Worm (Caenorhabditis elegans) whole organism, L4 larva: Measurements from ENCODE around the gene C17F4.2.
A peak's percentile ranks its signal among the peaks of the same experiment; 100 is the strongest.

ENCODE experiments used
- D1046.2 ChIP-seq: fragments of 200-800 bp; sonication (Bioruptor generic); IDR thresholded peaks from 2 replicates; pipeline ENCODE4 v1.3.6; 2022; ENCODE audit warnings: missing genetic modification characterization, missing compliant biosample characterization
- F26F4.8 ChIP-seq: fragments of 200-800 bp; sonication (Bioruptor generic); conservative IDR thresholded peaks from 2 replicates; pipeline ENCODE4 v1.3.6; 2022; ENCODE audit warnings: missing genetic modification characterization, missing compliant biosample characterization
- F37D6.2 ChIP-seq: sonication (generic microtip); optimal IDR thresholded peaks from 2 replicates; lab custom pipeline; 2016; ENCODE audit warnings: mild to moderate bottlenecking, missing genetic modification characterization, missing compliant biosample characterization
- R02D3.7 ChIP-seq: fragments of 150-350 bp; sonication (generic microtip); optimal IDR thresholded peaks from 3 replicates; lab custom pipeline; 2014; ENCODE audit warnings: missing biosample characterization, missing genetic modification characterization
- Y48G9A.11 ChIP-seq: fragments of 200-800 bp; sonication (Bioruptor generic); IDR thresholded peaks from 2 replicates; pipeline ENCODE4 v1.3.6; 2022; ENCODE audit warnings: missing genetic modification reagents, missing genetic modification characterization, missing compliant biosample characterization
- Y5F2A.4 ChIP-seq: fragments of 200-800 bp; sonication (Bioruptor generic); optimal IDR thresholded peaks from 2 replicates; lab custom pipeline; 2018; ENCODE audit warnings: mild to moderate bottlenecking, missing genetic modification characterization, missing compliant biosample characterization
- aha-1 ChIP-seq: fragments of 150-350 bp; peaks from one replicate; lab custom pipeline; 2014; ENCODE audit warnings: missing biosample characterization, missing genetic modification characterization
- arid-1 ChIP-seq: fragments of 200-800 bp; sonication (Bioruptor generic); conservative IDR thresholded peaks from 2 replicates; pipeline ENCODE4 v1.3.6; 2022; ENCODE audit warnings: missing genetic modification reagents, missing genetic modification characterization, missing compliant biosample characterization
- ceh-20 ChIP-seq: fragments of 200-800 bp; sonication (Bioruptor generic); IDR thresholded peaks from 2 replicates; pipeline ENCODE4 v1.3.6; 2022; ENCODE audit warnings: missing genetic modification reagents, missing genetic modification characterization, missing compliant biosample characterization
- ceh-28 ChIP-seq: fragments of 150-350 bp; optimal IDR thresholded peaks from 2 replicates; lab custom pipeline; 2014; ENCODE audit warnings: missing biosample characterization, missing genetic modification reagents, missing genetic modification characterization
- ceh-62 ChIP-seq: sonication (generic microtip); optimal IDR thresholded peaks from 2 replicates; lab custom pipeline; 2017; ENCODE audit warnings: missing biosample characterization, missing genetic modification characterization
- ceh-82 ChIP-seq: sonication (generic microtip); optimal IDR thresholded peaks from 2 replicates; lab custom pipeline; 2017; ENCODE audit warnings: missing biosample characterization, missing genetic modification characterization
- cey-2 ChIP-seq: sonication (generic microtip); optimal IDR thresholded peaks from 3 replicates; lab custom pipeline; 2017; ENCODE audit warnings: missing genetic modification characterization, mild to moderate bottlenecking, missing compliant biosample characterization, antibody characterized with exemption, borderline replicate concordance; ENCODE audit not compliant: insufficient read depth
- ctbp-1 ChIP-seq: fragments of 200-800 bp; sonication (Bioruptor generic); IDR thresholded peaks from 2 replicates; pipeline ENCODE4 v1.3.6; 2022; ENCODE audit warnings: missing genetic modification reagents, missing genetic modification characterization, missing compliant biosample characterization
- dmd-9 ChIP-seq: fragments of 200-800 bp; sonication (Bioruptor generic); IDR thresholded peaks from 2 replicates; pipeline ENCODE4 v1.3.6; 2022; ENCODE audit warnings: missing genetic modification reagents, missing genetic modification characterization, missing compliant biosample characterization
- duxl-1 ChIP-seq: sonication (generic microtip); optimal IDR thresholded peaks from 2 replicates; lab custom pipeline; 2016; ENCODE audit warnings: mild to moderate bottlenecking, missing genetic modification characterization, moderate library complexity, missing compliant biosample characterization; ENCODE audit not compliant: poor library complexity
- hif-1 ChIP-seq, 2 experiments: sonication (generic microtip); optimal IDR thresholded peaks; 2 replicates each; lab custom pipeline; 2016 to 2017; ENCODE audit warnings: missing compliant biosample characterization in 2 of 2, missing genetic modification characterization in 2 of 2, missing genetic modification reagents in 2 of 2, missing genotype in 2 of 2, mild to moderate bottlenecking in 1 of 2
- madf-9 ChIP-seq: fragments of 200-800 bp; sonication (Bioruptor generic); conservative IDR thresholded peaks from 2 replicates; pipeline ENCODE4 v1.3.6; 2022; ENCODE audit warnings: missing genetic modification reagents, missing genetic modification characterization, missing compliant biosample characterization
- mxl-2 ChIP-seq: fragments of 200-800 bp; sonication (Bioruptor generic); conservative IDR thresholded peaks from 2 replicates; pipeline ENCODE4 v1.3.6; 2022; ENCODE audit warnings: missing genetic modification reagents, missing genetic modification characterization, missing compliant biosample characterization
- nhr-102 ChIP-seq: sonication (generic microtip); optimal IDR thresholded peaks from 2 replicates; lab custom pipeline; 2016; ENCODE audit warnings: mild to moderate bottlenecking, missing genetic modification characterization, moderate library complexity, missing compliant biosample characterization
- nhr-25 ChIP-seq: sonication (generic microtip); optimal IDR thresholded peaks from 2 replicates; lab custom pipeline; 2017; ENCODE audit warnings: missing genetic modification characterization, mild to moderate bottlenecking, missing compliant biosample characterization, antibody characterized with exemption, moderate library complexity, borderline replicate concordance; ENCODE audit not compliant: insufficient read depth
- nhr-48 ChIP-seq: sonication (generic microtip); optimal IDR thresholded peaks from 2 replicates; lab custom pipeline; 2016; ENCODE audit warnings: mild to moderate bottlenecking, missing genetic modification characterization, missing compliant biosample characterization
- nhr-6 ChIP-seq: fragments of 150-350 bp; optimal IDR thresholded peaks from 2 replicates; lab custom pipeline; 2014; ENCODE audit warnings: missing biosample characterization, missing genetic modification characterization
- pha-4 ChIP-seq, 2 experiments: fragments of 150-350 bp in 1 of 2; fragments of 200-800 bp in 1 of 2; sonication (Bioruptor generic) in 1 of 2; IDR thresholded peaks in 1 of 2; optimal IDR thresholded peaks in 1 of 2; 2 replicates each; pipeline versions ENCODE4 v1.3.6 to Lab custom; 2014 to 2022; ENCODE audit warnings: missing genetic modification characterization in 2 of 2, missing genetic modification reagents in 2 of 2, missing biosample characterization in 1 of 2, missing compliant biosample characterization in 1 of 2
- rbr-2 ChIP-seq: sonication (generic microtip); optimal IDR thresholded peaks from 2 replicates; lab custom pipeline; 2016; ENCODE audit warnings: missing genotype, missing genetic modification characterization, missing compliant biosample characterization
- sdz-12 ChIP-seq: fragments of 200-800 bp; sonication (Bioruptor generic); optimal IDR thresholded peaks from 2 replicates; lab custom pipeline; 2018; ENCODE audit warnings: mild to moderate bottlenecking, missing genetic modification characterization, missing compliant biosample characterization
- snpc-1.2 ChIP-seq: fragments of 200-800 bp; sonication (Bioruptor generic); IDR thresholded peaks from 2 replicates; pipeline ENCODE4 v1.3.6; 2022; ENCODE audit warnings: missing genetic modification reagents, missing genetic modification characterization, missing compliant biosample characterization
- spr-3 ChIP-seq: fragments of 200-800 bp; sonication (Bioruptor generic); optimal IDR thresholded peaks from 2 replicates; lab custom pipeline; 2018; ENCODE audit warnings: mild to moderate bottlenecking, missing genetic modification characterization, missing compliant biosample characterization
- unc-62 ChIP-seq, 3 experiments: fragments of 150-350 bp in 1 of 3; sonication (generic microtip); optimal IDR thresholded peaks in 2 of 3; peaks in 1 of 3; 1 replicate in 1 of 3; 2 replicates in 2 of 3; lab custom pipeline; 2014 to 2017; ENCODE audit warnings: missing biosample characterization in 3 of 3, missing genetic modification characterization in 3 of 3, missing genetic modification reagents in 3 of 3, missing genotype in 1 of 3
- zag-1 ChIP-seq: fragments of 150-350 bp; optimal IDR thresholded peaks from 2 replicates; lab custom pipeline; 2014; ENCODE audit warnings: missing biosample characterization, missing genetic modification characterization
- zfp-2 ChIP-seq: sonication (generic microtip); optimal IDR thresholded peaks from 2 replicates; lab custom pipeline; 2016; ENCODE audit warnings: mild to moderate bottlenecking, missing genetic modification characterization, missing compliant biosample characterization
- zfp-3 ChIP-seq: fragments of 200-800 bp; sonication (Bioruptor generic); conservative IDR thresholded peaks from 2 replicates; pipeline ENCODE4 v1.3.6; 2022; ENCODE audit warnings: missing genetic modification reagents, missing genetic modification characterization, missing compliant biosample characterization

The C17F4.2 gene

DNA sequence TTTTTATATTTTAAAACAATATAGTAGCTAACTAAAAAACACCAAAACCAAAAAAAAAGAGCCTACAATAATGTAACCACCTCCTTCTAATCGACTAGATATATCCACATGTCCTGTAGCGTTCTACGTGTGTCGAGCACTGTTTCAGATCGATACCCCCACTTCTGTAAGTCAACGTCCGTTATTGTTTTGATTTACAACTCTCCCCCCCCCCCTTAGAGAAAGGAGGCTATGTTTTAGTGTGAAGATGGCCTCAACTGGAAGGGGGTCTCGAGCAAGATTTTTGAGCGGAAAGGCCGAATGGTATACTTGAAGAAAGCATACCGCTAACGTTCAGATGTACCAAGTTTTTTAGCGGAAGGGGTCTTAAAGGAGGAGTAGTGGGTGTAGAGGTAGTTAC, 29.2 kb downstream of the C17F4.2 start, which contains the start of gene F02E11.4:
F02E11.4 (minus strand) TSS at position 101 of the 400 bp plus-strand sequence.
- peak; percentile 59 for TF ChIP-seq aha-1 (tag; lab: Kevin White, UChicago)
- TF ChIP-seq ceh-82 (tag; lab: Kevin White, UChicago): no peak
- TF ChIP-seq F37D6.2 (tag; lab: Kevin White, UChicago): no peak
- TF ChIP-seq snpc-1.2 (GFP tag; lab: Robert Waterston, UW): no peak
- TF ChIP-seq nhr-25 (tag; lab: Kevin White, UChicago): no peak
- no peak for TF ChIP-seq spr-3 (GFP tag; lab: Kevin White, UChicago)
- TF ChIP-seq ctbp-1: no peak
- TF ChIP-seq dmd-9 (GFP tag; lab: Robert Waterston, UW): no peak
- TF ChIP-seq cey-2 (tag; lab: Kevin White, UChicago): no peak
- no peak for TF ChIP-seq Y5F2A.4
- TF ChIP-seq nhr-6 (tag; lab: Kevin White, UChicago): no peak
- no peak for TF ChIP-seq zag-1 (tag; lab: Kevin White, UChicago)
- peak in 1 of 2 experiments; percentile 6 for TF ChIP-seq unc-62 (GFP tag; optimal IDR thresholded peaks at IDR 0.05 in 1 of 2; lab: Kevin White, UChicago)
- TF ChIP-seq unc-62 (tag; optimal IDR thresholded peaks at IDR 0.05; lab: Kevin White, UChicago): no peak
- no peak for TF ChIP-seq Y48G9A.11 (GFP tag; lab: Robert Waterston, UW)
- no peak for TF ChIP-seq D1046.2 (GFP tag; lab: Robert Waterston, UW)
- TF ChIP-seq arid-1 (GFP tag; lab: Robert Waterston, UW): 0 out of 2 replicates have a peak, but pooled peaks have one; percentile 34

DNA sequence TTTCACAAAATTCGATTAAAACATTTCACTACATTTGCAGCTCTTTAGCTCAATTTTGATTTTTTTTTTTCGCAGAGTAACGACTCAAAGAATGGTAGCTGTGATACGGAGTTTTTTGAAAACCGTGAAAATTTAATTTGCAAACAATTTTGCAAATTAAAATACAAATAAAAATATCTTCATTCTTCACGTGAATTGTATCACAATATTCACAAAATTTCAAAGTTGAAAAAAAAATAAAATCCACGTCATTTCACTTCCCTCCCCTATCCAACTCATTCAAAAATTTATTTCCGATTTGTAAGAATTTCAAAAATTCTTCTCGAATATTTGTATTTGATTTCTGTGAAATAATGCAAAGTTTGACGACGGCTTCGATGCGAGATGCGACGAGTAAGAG, 30.2 kb downstream of the C17F4.2 start, which contains the start of gene wht-4:
wht-4 (plus strand) TSS at position 301 of the 400 bp plus-strand sequence.
- TF ChIP-seq ceh-20 (GFP tag; lab: Robert Waterston, UW): no peak
- peak in 1 of 2 experiments; percentile 62 for TF ChIP-seq unc-62 (GFP tag; optimal IDR thresholded peaks at IDR 0.05 in 1 of 2; lab: Kevin White, UChicago)
- TF ChIP-seq unc-62 (tag; optimal IDR thresholded peaks at IDR 0.05; lab: Kevin White, UChicago): no peak
- no peak for TF ChIP-seq rbr-2 (tag; lab: Kevin White, UChicago)
- no peak for TF ChIP-seq ceh-28 (tag; lab: Kevin White, UChicago)
- TF ChIP-seq ceh-82 (tag; lab: Kevin White, UChicago): no peak

ce11 chrII:3282353-3282752, 33.9 kb downstream of the C17F4.2 start, which contains the start of gene nep-13:
Gene nep-13, plus strand, starts transcription at chrII:3282653.
- TF ChIP-seq hif-1 (tag; optimal IDR thresholded peaks at IDR 0.05; lab: Kevin White, UChicago): no peak
- no peak for TF ChIP-seq duxl-1
- no peak for TF ChIP-seq madf-9 (GFP tag; lab: Robert Waterston, UW)
- TF ChIP-seq F26F4.8: no peak
- TF ChIP-seq zfp-2 (tag; lab: Kevin White, UChicago): no peak
- TF ChIP-seq nhr-48 (tag; lab: Kevin White, UChicago): no peak
- no peak for TF ChIP-seq Y48G9A.11 (GFP tag; lab: Robert Waterston, UW)

- TF ChIP-seq ceh-62 (tag; lab: Kevin White, UChicago) (no peak), pha-4 (GFP tag; IDR thresholded peaks at IDR 0.05; lab: Robert Waterston, UW) (no peak), pha-4 (tag; optimal IDR thresholded peaks at IDR 0.05; lab: Kevin White, UChicago) (no peak), R02D3.7 (tag; lab: Kevin White, UChicago) (no peak), zfp-3 (GFP tag; lab: Robert Waterston, UW) (no peak), madf-9 (GFP tag; lab: Robert Waterston, UW) (no peak), nhr-102 (tag; lab: Kevin White, UChicago) (no peak), mxl-2 (GFP tag; lab: Robert Waterston, UW) (no peak), sdz-12 (GFP tag; lab: Kevin White, UChicago) (no peak), ceh-20 (GFP tag; lab: Robert Waterston, UW) (no peak)
Observed at ce11 chrII:3284558-3284957, 36.1 kb downstream of the C17F4.2 start, which contains the start of gene scl-15. Gene scl-15, minus strand, starts transcription at chrII:3284658.
